Fruit fly (Drosophila melanogaster): Measurements from ENCODE around the gene ppk5.

The ppk5 gene

dm6 chr3L:21496865-21497634 lies 37.4 kb upstream of the ppk5 start, which contains the start of gene Hr78 (continued):
- TF ChIP-seq Hmr (GFP tag; optimal IDR thresholded peaks at IDR 0.05), result peak; percentile 90
- peak; percentile 85 for TF ChIP-seq CG6813 (GFP tag; optimal IDR thresholded peaks at IDR 0.05)
- TF ChIP-seq NK7.1 (GFP tag; optimal IDR thresholded peaks at IDR 0.05), result no peak
- no peak for TF ChIP-seq hkb (optimal IDR thresholded peaks at IDR 0.05)
- peak; percentile 88 for TF ChIP-seq hkb (GFP tag; IDR thresholded peaks at IDR 0.05)
- peak; percentile 85 for TF ChIP-seq grau (tag; optimal IDR thresholded peaks at IDR 0.05)
- peak; percentile 34 for TF ChIP-seq slp2 (GFP tag; optimal IDR thresholded peaks at IDR 0.05)
- no peak for TF ChIP-seq Nf-YA (GFP tag; IDR thresholded peaks at IDR 0.05)
- TF ChIP-seq CG33557 (GFP tag; optimal IDR thresholded peaks at IDR 0.05), result peak; percentile 67
- TF ChIP-seq lbe (GFP tag; optimal IDR thresholded peaks at IDR 0.05), result peak; percentile 67
- no peak for TF ChIP-seq chinmo (GFP tag; IDR thresholded peaks at IDR 0.05; ENCODE audit: partially characterized antibody)
- TF ChIP-seq Nf-YB (GFP tag; optimal IDR thresholded peaks at IDR 0.05), result peak; percentile 69
- peak; percentile 79 for TF ChIP-seq ATbp (GFP tag; optimal IDR thresholded peaks at IDR 0.05)
- TF ChIP-seq Dfd (GFP tag; optimal IDR thresholded peaks at IDR 0.05), result no peak
- TF ChIP-seq HLH54F (GFP tag; optimal IDR thresholded peaks at IDR 0.05), result peak; percentile 2
- no peak for TF ChIP-seq CG7963 (GFP tag; IDR thresholded peaks at IDR 0.05; ENCODE audit: partially characterized antibody)
- TF ChIP-seq insv (GFP tag; optimal IDR thresholded peaks at IDR 0.05), result peak; percentile 89 to 99
- peak; percentile 87 for TF ChIP-seq Oli (tag; optimal IDR thresholded peaks at IDR 0.05)
- peak; percentile 68 for TF ChIP-seq CG14014 (GFP tag; IDR thresholded peaks at IDR 0.05)
- peak; percentile 55 for TF ChIP-seq CG30403 (GFP tag; optimal IDR thresholded peaks at IDR 0.05)
- peak; percentile 86 for TF ChIP-seq Hand (GFP tag; optimal IDR thresholded peaks at IDR 0.05)
- no peak for TF ChIP-seq CG4730 (GFP tag; IDR thresholded peaks at IDR 0.05)
- TF ChIP-seq bigmax (GFP tag; optimal IDR thresholded peaks at IDR 0.05), result no peak
- TF ChIP-seq CG2712 (tag; optimal IDR thresholded peaks at IDR 0.05), result peak; percentile 87
- TF ChIP-seq cas (GFP tag; IDR thresholded peaks at IDR 0.05), result no peak
- TF ChIP-seq caup (GFP tag; optimal IDR thresholded peaks at IDR 0.05; ENCODE audit: severe bottlenecking), result peak; percentile 86
- no peak for TF ChIP-seq chn (GFP tag; optimal IDR thresholded peaks at IDR 0.05)
- TF ChIP-seq kay (GFP tag; optimal IDR thresholded peaks at IDR 0.05), result peak; percentile 3
- peak; percentile 54; the same call in 1 of the 2 replicates for TF ChIP-seq Atf6 (GFP tag; IDR thresholded peaks at IDR 0.05)
- TF ChIP-seq CG31224 (GFP tag; IDR thresholded peaks at IDR 0.05), result peak; percentile 45
- TF ChIP-seq CG8359 (GFP tag; optimal IDR thresholded peaks at IDR 0.05; ENCODE audit: borderline replicate concordance), result peak; percentile 71
- peak; percentile 82 for TF ChIP-seq CG10267 (tag; optimal IDR thresholded peaks at IDR 0.05)
- no peak for TF ChIP-seq crc (GFP tag; optimal IDR thresholded peaks at IDR 0.05)
- TF ChIP-seq CG17328 (GFP tag; IDR thresholded peaks at IDR 0.05), result peak; percentile 66; the same call in 1 of the 2 replicates
- no peak for TF ChIP-seq luna (GFP tag; optimal IDR thresholded peaks at IDR 0.05)
- peak; percentile 6; the same call in 1 of the 2 replicates for TF ChIP-seq sens-2 (GFP tag; IDR thresholded peaks at IDR 0.05)
- no peak for TF ChIP-seq CG8089 (GFP tag; optimal IDR thresholded peaks at IDR 0.05)
- peak; percentile 17 for TF ChIP-seq CrebB (tag; optimal IDR thresholded peaks at IDR 0.05)
- TF ChIP-seq CG2889 (GFP tag; IDR thresholded peaks at IDR 0.05), result 0 out of 3 replicates have a peak, but pooled peaks have one; percentile 22
- no peak for TF ChIP-seq aop (GFP tag; IDR thresholded peaks at IDR 0.05)
- no peak for TF ChIP-seq CG17186 (GFP tag; optimal IDR thresholded peaks at IDR 0.05)
- peak; percentile 81 for TF ChIP-seq Xrp1 (GFP tag; IDR thresholded peaks at IDR 0.05)
- peak; percentile 82 for TF ChIP-seq CG6689 (GFP tag; IDR thresholded peaks at IDR 0.05)
- peak; percentile 90 for TF ChIP-seq dmrt99B (tag; optimal IDR thresholded peaks at IDR 0.05)
- peak; percentile 47; the same call in 1 of the 2 replicates for TF ChIP-seq ap (GFP tag; IDR thresholded peaks at IDR 0.05)
- no peak for TF ChIP-seq pb (GFP tag; optimal IDR thresholded peaks at IDR 0.05)
- peak; percentile 51 for TF ChIP-seq Lhr (GFP tag; optimal IDR thresholded peaks at IDR 0.05)
- no peak for TF ChIP-seq pan (optimal IDR thresholded peaks at IDR 0.05)
- peak in 1 of 2 experiments; percentile 62 for TF ChIP-seq pan (GFP tag; optimal IDR thresholded peaks at IDR 0.05 in 1 of 2, IDR thresholded peaks at IDR 0.05 in 1 of 2)

Measured in whole organism, embryonic.